Fruit fly (Drosophila melanogaster) whole organism, prepupa: ENCODE measurements around the gene rdgA.

Experiments
- Blimp-1 ChIP-seq: fragments of 200-800 bp; sonication (Bioruptor generic); optimal IDR thresholded peaks from 3 replicates; lab custom pipeline; 2017; ENCODE audit warnings: missing biosample characterization, missing genetic modification characterization, mild to moderate bottlenecking, moderate library complexity, missing genetic modification reagents
- CG10669 ChIP-seq: fragments of 200-800 bp; sonication (Bioruptor generic); optimal IDR thresholded peaks from 3 replicates; lab custom pipeline; 2018; ENCODE audit warnings: missing biosample characterization, mild to moderate bottlenecking, missing genetic modification characterization, moderate library complexity
- CG11294 ChIP-seq: fragments of 200-800 bp; sonication (Bioruptor generic); IDR thresholded peaks from 2 replicates; pipeline ENCODE4 v1.3.6; 2022; ENCODE audit warnings: missing biosample characterization, missing genetic modification characterization
- CG11902 ChIP-seq: fragments of 200-800 bp; sonication (Bioruptor generic); optimal IDR thresholded peaks from 3 replicates; lab custom pipeline; 2016; ENCODE audit warnings: missing biosample characterization, missing genetic modification characterization
- CG15336 ChIP-seq: fragments of 200-800 bp; sonication (Bioruptor generic); IDR thresholded peaks from 2 replicates; pipeline ENCODE4 v1.3.6; 2022; ENCODE audit warnings: missing biosample characterization, missing genetic modification characterization
- CG3032 ChIP-seq: fragments of 200-800 bp; optimal IDR thresholded peaks from 2 replicates; lab custom pipeline; 2019; ENCODE audit warnings: missing biosample characterization, mild to moderate bottlenecking, missing genetic modification characterization, moderate library complexity
- CG31627 ChIP-seq: fragments of 200-800 bp; sonication (Bioruptor generic); optimal IDR thresholded peaks from 3 replicates; lab custom pipeline; 2016; ENCODE audit warnings: missing biosample characterization, missing genetic modification characterization
- CG32006 ChIP-seq: fragments of 200-800 bp; sonication (Bioruptor generic); optimal IDR thresholded peaks from 3 replicates; lab custom pipeline; 2017; ENCODE audit warnings: missing biosample characterization, mild to moderate bottlenecking, missing genetic modification characterization
- CG34406 ChIP-seq: fragments of 200-800 bp; sonication (Bioruptor generic); optimal IDR thresholded peaks from 3 replicates; lab custom pipeline; 2016; ENCODE audit warnings: missing biosample characterization, missing genetic modification characterization
- CG3919 ChIP-seq: fragments of 200-800 bp; sonication (Bioruptor generic); optimal IDR thresholded peaks from 3 replicates; lab custom pipeline; 2016; ENCODE audit warnings: missing biosample characterization, missing genetic modification characterization
- CG6163 ChIP-seq: fragments of 200-800 bp; sonication (Bioruptor generic); IDR thresholded peaks from 3 replicates; pipeline ENCODE4 v1.3.6; 2022; ENCODE audit warnings: missing biosample characterization, missing genetic modification characterization
- CG6276 ChIP-seq: fragments of 200-800 bp; sonication (Bioruptor generic); optimal IDR thresholded peaks from 2 replicates; lab custom pipeline; 2017; ENCODE audit warnings: missing biosample characterization, mild to moderate bottlenecking, missing genetic modification characterization
- CG6792 ChIP-seq: fragments of 200-800 bp; sonication (Bioruptor generic); optimal IDR thresholded peaks from 3 replicates; lab custom pipeline; 2016; ENCODE audit warnings: missing biosample characterization, missing genetic modification characterization
- CG6854 ChIP-seq: fragments of 200-800 bp; sonication (Bioruptor generic); optimal IDR thresholded peaks from 2 replicates; lab custom pipeline; 2017; ENCODE audit warnings: missing biosample characterization, mild to moderate bottlenecking, missing genetic modification characterization
- CG8119 ChIP-seq: fragments of 200-800 bp; sonication (Bioruptor generic); IDR thresholded peaks from 3 replicates; pipeline ENCODE4 v1.3.6; 2022; ENCODE audit warnings: missing biosample characterization, missing genetic modification characterization
- CG8319 ChIP-seq: fragments of 200-800 bp; sonication (Bioruptor generic); optimal IDR thresholded peaks from 3 replicates; lab custom pipeline; 2016; ENCODE audit warnings: missing biosample characterization, missing genetic modification characterization
- Eip75B ChIP-seq: fragments of 200-800 bp; sonication (Bioruptor generic); optimal IDR thresholded peaks from 3 replicates; lab custom pipeline; 2016; ENCODE audit warnings: missing biosample characterization, missing genetic modification characterization
- Eip78C ChIP-seq: fragments of 200-800 bp; sonication (Bioruptor generic); peaks from one replicate; lab custom pipeline; 2016; ENCODE audit warnings: missing biosample characterization, missing genetic modification characterization
- Eip93F ChIP-seq: fragments of 200-800 bp; sonication (Bioruptor generic); optimal IDR thresholded peaks from 2 replicates; lab custom pipeline; 2016; ENCODE audit warnings: missing biosample characterization, mild to moderate bottlenecking, missing genetic modification characterization
- Ets21C ChIP-seq: fragments of 200-800 bp; sonication (Bioruptor generic); optimal IDR thresholded peaks from 3 replicates; lab custom pipeline; 2016; ENCODE audit warnings: missing biosample characterization, missing genetic modification characterization
- Lpt ChIP-seq: fragments of 200-800 bp; sonication (Bioruptor generic); optimal IDR thresholded peaks from 3 replicates; lab custom pipeline; 2016; ENCODE audit warnings: missing biosample characterization, missing genetic modification characterization
- Met ChIP-seq: fragments of 200-800 bp; sonication (Bioruptor generic); optimal IDR thresholded peaks from 3 replicates; lab custom pipeline; 2016; ENCODE audit warnings: missing biosample characterization, missing genetic modification characterization
- OdsH ChIP-seq: fragments of 200-800 bp; sonication (Bioruptor generic); optimal IDR thresholded peaks from 3 replicates; lab custom pipeline; 2016; ENCODE audit warnings: missing biosample characterization, missing genetic modification characterization
- Smox ChIP-seq: fragments of 200-800 bp; sonication (Bioruptor generic); optimal IDR thresholded peaks from 3 replicates; lab custom pipeline; 2016; ENCODE audit warnings: missing biosample characterization, missing genetic modification characterization
- Sox102F ChIP-seq: fragments of 200-800 bp; sonication (Bioruptor generic); optimal IDR thresholded peaks from 2 replicates; lab custom pipeline; 2016; ENCODE audit warnings: missing biosample characterization, mild to moderate bottlenecking, missing genetic modification characterization
- Sox14 ChIP-seq: fragments of 200-800 bp; sonication (Bioruptor generic); optimal IDR thresholded peaks from 3 replicates; lab custom pipeline; 2016; ENCODE audit warnings: missing biosample characterization, missing genetic modification characterization
- Sox15 ChIP-seq: fragments of 200-800 bp; sonication (Bioruptor generic); optimal IDR thresholded peaks from 3 replicates; lab custom pipeline; 2016; ENCODE audit warnings: missing biosample characterization, missing genetic modification characterization
- achi ChIP-seq: fragments of 200-800 bp; sonication (Bioruptor generic); optimal IDR thresholded peaks from 3 replicates; lab custom pipeline; 2016; ENCODE audit warnings: missing biosample characterization, missing genetic modification characterization
- acj6 ChIP-seq: fragments of 200-800 bp; sonication (Bioruptor generic); optimal IDR thresholded peaks from 3 replicates; lab custom pipeline; 2016; ENCODE audit warnings: missing biosample characterization, missing genetic modification characterization
- cyc ChIP-seq: fragments of 200-800 bp; sonication (Bioruptor generic); optimal IDR thresholded peaks from 3 replicates; lab custom pipeline; 2016; ENCODE audit warnings: missing biosample characterization, missing genetic modification characterization
- dac ChIP-seq: fragments of 200-800 bp; sonication (Bioruptor generic); optimal IDR thresholded peaks from 2 replicates; lab custom pipeline; 2017; ENCODE audit warnings: missing biosample characterization, mild to moderate bottlenecking, missing genetic modification characterization
- dsx ChIP-seq: fragments of 200-800 bp; optimal IDR thresholded peaks from 3 replicates; lab custom pipeline; 2019; ENCODE audit warnings: missing biosample characterization, mild to moderate bottlenecking, missing genetic modification characterization, moderate library complexity; ENCODE audit not compliant: poor library complexity, severe bottlenecking
- eg ChIP-seq: fragments of 200-800 bp; sonication (Bioruptor generic); IDR thresholded peaks from 3 replicates; pipeline ENCODE4 v1.3.6; 2022; ENCODE audit warnings: missing biosample characterization, missing genetic modification characterization
- esn ChIP-seq: fragments of 200-800 bp; sonication (Bioruptor generic); optimal IDR thresholded peaks from 2 replicates; lab custom pipeline; 2016; ENCODE audit warnings: missing biosample characterization, mild to moderate bottlenecking, missing genetic modification characterization, moderate library complexity
- fd59A ChIP-seq: fragments of 200-800 bp; sonication (Bioruptor generic); optimal IDR thresholded peaks from 2 replicates; lab custom pipeline; 2017; ENCODE audit warnings: missing biosample characterization, mild to moderate bottlenecking, missing genetic modification characterization, missing genetic modification reagents
- fd85E ChIP-seq: fragments of 200-800 bp; sonication (Bioruptor generic); optimal IDR thresholded peaks from 3 replicates; lab custom pipeline; 2016; ENCODE audit warnings: missing biosample characterization, missing genetic modification characterization
- fkh ChIP-seq: fragments of 200-800 bp; sonication (Bioruptor generic); optimal IDR thresholded peaks from 3 replicates; lab custom pipeline; 2017; ENCODE audit warnings: missing biosample characterization, mild to moderate bottlenecking, missing genetic modification characterization, moderate library complexity
- lz ChIP-seq: fragments of 200-800 bp; sonication (Bioruptor generic); optimal IDR thresholded peaks from 3 replicates; lab custom pipeline; 2016; ENCODE audit warnings: missing biosample characterization, missing genetic modification characterization
- net ChIP-seq: fragments of 200-800 bp; sonication (Bioruptor generic); optimal IDR thresholded peaks from 3 replicates; lab custom pipeline; 2016; ENCODE audit warnings: missing biosample characterization, missing genetic modification characterization
- salr ChIP-seq, 2 experiments: fragments of 200-800 bp; sonication (Bioruptor generic); optimal IDR thresholded peaks; 3 replicates each; lab custom pipeline; 2016 to 2018; ENCODE audit warnings: missing biosample characterization in 2 of 2, missing genetic modification characterization in 2 of 2, mild to moderate bottlenecking in 1 of 2
- spab ChIP-seq: fragments of 200-800 bp; sonication (Bioruptor generic); optimal IDR thresholded peaks from 2 replicates; lab custom pipeline; 2017; ENCODE audit warnings: missing biosample characterization, mild to moderate bottlenecking, missing genetic modification characterization, missing genetic modification reagents
- ss ChIP-seq, 2 experiments: fragments of 200-800 bp; sonication (Bioruptor generic); optimal IDR thresholded peaks; 2 replicates in 1 of 2; 3 replicates in 1 of 2; lab custom pipeline; 2017 to 2018; ENCODE audit warnings: mild to moderate bottlenecking in 2 of 2, missing biosample characterization in 2 of 2, missing genetic modification characterization in 2 of 2, moderate library complexity in 1 of 2
- svp ChIP-seq: fragments of 200-800 bp; sonication (Bioruptor generic); peaks from one replicate; lab custom pipeline; 2016; ENCODE audit warnings: missing biosample characterization, missing genetic modification characterization
- topi ChIP-seq: fragments of 200-800 bp; sonication (Bioruptor generic); optimal IDR thresholded peaks from 3 replicates; lab custom pipeline; 2016; ENCODE audit warnings: missing biosample characterization, missing genetic modification characterization
- vri ChIP-seq: fragments of 200-800 bp; sonication (Bioruptor generic); optimal IDR thresholded peaks from 3 replicates; lab custom pipeline; 2016; ENCODE audit warnings: missing biosample characterization, mild to moderate bottlenecking, missing genetic modification characterization

Gene rdgA

DNA sequence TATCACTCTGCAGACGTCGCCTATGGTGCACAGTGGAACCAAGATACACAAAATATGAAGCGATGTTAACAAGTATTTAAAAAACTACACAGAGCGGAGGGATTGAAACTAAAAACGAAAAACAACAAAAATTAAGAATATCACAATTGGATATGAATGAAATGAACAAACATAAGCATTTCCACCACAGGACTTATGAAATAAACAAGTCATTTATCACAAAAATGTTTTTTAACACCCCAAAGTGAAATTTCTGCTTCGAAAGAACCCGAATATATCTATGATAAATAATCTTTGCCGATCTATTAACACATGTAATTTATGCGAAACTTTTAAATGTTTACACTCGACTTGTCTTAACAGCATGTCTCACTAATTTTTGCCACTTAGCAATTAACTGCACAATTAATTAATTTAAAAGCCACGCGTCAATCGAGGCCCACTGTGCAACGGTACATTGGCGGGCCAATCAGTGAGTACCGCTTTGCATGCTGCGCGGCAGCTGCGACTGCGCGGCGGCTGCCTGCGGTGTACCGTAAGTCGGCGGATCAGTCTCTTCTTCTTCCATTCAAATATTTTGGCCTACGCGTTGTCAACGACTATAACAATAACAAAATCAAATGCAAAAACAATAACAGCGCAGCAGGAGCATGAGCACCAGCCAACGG lies 135.1 kb downstream of the rdgA start (continued):
- peak; percentile 69 for TF ChIP-seq CG15336 (GFP tag; lab: Robert Waterston, UW)
- TF ChIP-seq Eip78C (GFP tag; lab: Kevin White, UChicago), result peak; percentile 95
- TF ChIP-seq CG32006 (GFP tag; lab: Kevin White, UChicago), result peak; percentile 82
- peak; percentile 8 for TF ChIP-seq Ets21C (GFP tag; lab: Kevin White, UChicago)
- TF ChIP-seq eg, result peak; percentile 58; the same call in 2 of the 3 replicates
- TF ChIP-seq CG8119, result peak; percentile 73
- TF ChIP-seq salr (GFP tag; optimal IDR thresholded peaks at IDR 0.05; lab: Kevin White, UChicago), result peak in 1 of 2 experiments; percentile 67
- TF ChIP-seq lz (GFP tag; lab: Kevin White, UChicago), result peak; percentile 45
- TF ChIP-seq CG3032, result peak; percentile 13
- TF ChIP-seq CG8319 (GFP tag; lab: Kevin White, UChicago), result no peak
- TF ChIP-seq Sox14 (GFP tag; lab: Kevin White, UChicago), result peak; percentile 48
- TF ChIP-seq acj6 (GFP tag; lab: Kevin White, UChicago), result peak; percentile 50
- TF ChIP-seq OdsH, result peak; percentile 50
- peak; percentile 68 for TF ChIP-seq svp (GFP tag; lab: Kevin White, UChicago)
- TF ChIP-seq CG10669 (GFP tag; lab: Kevin White, UChicago), result peak; percentile 21
- TF ChIP-seq Sox102F (GFP tag; lab: Kevin White, UChicago), result peak; percentile 9
- TF ChIP-seq CG31627 (GFP tag; lab: Kevin White, UChicago), result peak; percentile 8
- peak; percentile 30 for TF ChIP-seq dac (GFP tag; lab: Kevin White, UChicago)
- TF ChIP-seq CG6854 (GFP tag; lab: Kevin White, UChicago), result no peak
- peak; percentile 22 for TF ChIP-seq CG3919
- peak; percentile 54 for TF ChIP-seq CG6792 (GFP tag; lab: Kevin White, UChicago)
- peak; percentile 33 for TF ChIP-seq spab (GFP tag; lab: Kevin White, UChicago)
- TF ChIP-seq esn (GFP tag; lab: Kevin White, UChicago), result peak; percentile 56
- TF ChIP-seq Lpt, result peak; percentile 5
- no peak for TF ChIP-seq vri (GFP tag; lab: Kevin White, UChicago)
- peak; percentile 52 for TF ChIP-seq CG6276 (GFP tag; lab: Kevin White, UChicago)
- TF ChIP-seq cyc, result peak; percentile 33
- TF ChIP-seq Eip93F, result no peak
- TF ChIP-seq Sox15, result peak; percentile 33
- no peak for TF ChIP-seq CG11294 (GFP tag; lab: Robert Waterston, UW)
- no peak for TF ChIP-seq CG11902 (GFP tag; lab: Kevin White, UChicago)
- no peak; the same call in 1 of the 3 replicates for TF ChIP-seq CG6163
- TF ChIP-seq fkh (GFP tag; lab: Kevin White, UChicago), result no peak
- TF ChIP-seq Met (GFP tag; lab: Kevin White, UChicago), result peak; percentile 61
- TF ChIP-seq Blimp-1, result no peak
- peak; percentile 28 for TF ChIP-seq fd59A (GFP tag; lab: Kevin White, UChicago)
- no peak for TF ChIP-seq fd85E (GFP tag; lab: Kevin White, UChicago)
- TF ChIP-seq CG34406, result peak; percentile 16
- TF ChIP-seq ss (GFP tag; optimal IDR thresholded peaks at IDR 0.05; lab: Kevin White, UChicago), result peak; percentile 7 to 55

dm6 chrX:9042457-9043045 lies 135.7 kb downstream of the rdgA start:
- TF ChIP-seq Eip75B (peak; percentile 59), topi (GFP tag; lab: Kevin White, UChicago) (peak; percentile 48), Eip78C (GFP tag; lab: Kevin White, UChicago) (peak; percentile 79), fd59A (GFP tag; lab: Kevin White, UChicago) (no peak), net (GFP tag; lab: Kevin White, UChicago) (no peak), esn (GFP tag; lab: Kevin White, UChicago) (peak; percentile 44), salr (GFP tag; optimal IDR thresholded peaks at IDR 0.05; lab: Kevin White, UChicago) (no peak), spab (GFP tag; lab: Kevin White, UChicago) (no peak), achi (peak; percentile 16), CG6276 (GFP tag; lab: Kevin White, UChicago) (no peak), CG15336 (GFP tag; lab: Robert Waterston, UW) (peak; percentile 7; the same call in 1 of the 2 replicates), CG34406 (peak; percentile 27), CG11902 (GFP tag; lab: Kevin White, UChicago) (no peak), Smox (GFP tag; lab: Kevin White, UChicago) (peak; percentile 42), dsx (GFP tag; lab: Kevin White, UChicago) (peak; percentile 20), lz (GFP tag; lab: Kevin White, UChicago) (no peak), Blimp-1 (no peak), ss (GFP tag; optimal IDR thresholded peaks at IDR 0.05; lab: Kevin White, UChicago) (peak; percentile 8 to 25), CG6792 (GFP tag; lab: Kevin White, UChicago) (no peak), CG31627 (GFP tag; lab: Kevin White, UChicago) (peak; percentile 20), dac (GFP tag; lab: Kevin White, UChicago) (no peak), CG32006 (GFP tag; lab: Kevin White, UChicago) (peak; percentile 27), Ets21C (GFP tag; lab: Kevin White, UChicago) (peak; percentile 10), fd85E (GFP tag; lab: Kevin White, UChicago) (no peak), svp (GFP tag; lab: Kevin White, UChicago) (peak; percentile 76), vri (GFP tag; lab: Kevin White, UChicago) (peak; percentile 75), CG3919 (no peak), Sox14 (GFP tag; lab: Kevin White, UChicago) (peak; percentile 14)
